Worm (Caenorhabditis elegans) whole organism, L4/young adult: ENCODE measurements around the gene esyt-2.

ENCODE experiments used
- W03F9.2 ChIP-seq: fragments of 150-350 bp; optimal IDR thresholded peaks from 2 replicates; lab custom pipeline; 2014; ENCODE audit warnings: missing biosample characterization, missing genetic modification characterization
- dao-5 ChIP-seq: sonication (generic microtip); optimal IDR thresholded peaks from 2 replicates; lab custom pipeline; 2016; ENCODE audit warnings: missing genotype, missing genetic modification characterization, moderate library complexity, missing compliant biosample characterization
- him-1 ChIP-seq: sonication (generic microtip); optimal IDR thresholded peaks from 2 replicates; lab custom pipeline; 2016; ENCODE audit warnings: missing genotype, missing genetic modification reagents, missing genetic modification characterization, missing compliant biosample characterization

DNA sequence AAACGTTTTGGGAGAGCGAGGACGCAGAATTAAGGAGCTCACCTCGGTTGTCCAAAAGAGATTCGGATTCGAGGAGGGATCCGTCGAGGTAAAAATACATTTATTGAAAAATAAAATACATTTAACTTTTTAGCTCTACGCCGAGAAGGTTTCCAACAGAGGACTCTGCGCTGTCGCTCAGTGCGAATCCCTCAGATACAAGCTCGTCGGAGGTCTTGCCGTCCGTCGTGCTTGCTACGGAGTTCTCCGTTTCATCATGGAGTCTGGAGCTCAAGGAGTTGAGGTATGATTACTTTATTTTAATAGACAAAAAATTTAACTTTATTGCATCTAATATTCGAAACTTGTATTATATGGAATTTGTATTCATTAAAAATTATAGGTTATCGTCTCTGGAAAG lies 23.7 kb downstream of the esyt-2 start:
- TF ChIP-seq him-1 = no peak
- TF ChIP-seq W03F9.2 = no peak
- no peak for TF ChIP-seq dao-5 (tag; lab: Kevin White, UChicago)
